Worm (Caenorhabditis elegans) whole organism, L4 larva: ENCODE measurements around the gene C51E3.6.

Experiments used
- F10B5.3 ChIP-seq: sonication (generic microtip); optimal IDR thresholded peaks from 2 replicates; lab custom pipeline; 2016; ENCODE audit warnings: mild to moderate bottlenecking, missing genetic modification characterization, missing compliant biosample characterization
- F37D6.2 ChIP-seq: sonication (generic microtip); optimal IDR thresholded peaks from 2 replicates; lab custom pipeline; 2016; ENCODE audit warnings: mild to moderate bottlenecking, missing genetic modification characterization, missing compliant biosample characterization
- F44E2.7 ChIP-seq: fragments of 200-800 bp; sonication (Bioruptor generic); IDR thresholded peaks from 2 replicates; pipeline ENCODE4 v2.1.2; 2022; ENCODE audit warnings: missing genetic modification characterization, missing compliant biosample characterization
- T20F7.1 ChIP-seq: fragments of 200-800 bp; sonication (Bioruptor generic); optimal IDR thresholded peaks from 2 replicates; lab custom pipeline; 2018; ENCODE audit warnings: mild to moderate bottlenecking, missing genetic modification characterization, missing compliant biosample characterization
- Y48G9A.11 ChIP-seq: fragments of 200-800 bp; sonication (Bioruptor generic); IDR thresholded peaks from 2 replicates; pipeline ENCODE4 v1.3.6; 2022; ENCODE audit warnings: missing genetic modification reagents, missing genetic modification characterization, missing compliant biosample characterization
- Y5F2A.4 ChIP-seq: fragments of 200-800 bp; sonication (Bioruptor generic); optimal IDR thresholded peaks from 2 replicates; lab custom pipeline; 2018; ENCODE audit warnings: mild to moderate bottlenecking, missing genetic modification characterization, missing compliant biosample characterization
- Y75B8A.6 ChIP-seq: fragments of 200-800 bp; sonication (Bioruptor generic); IDR thresholded peaks from 2 replicates; pipeline ENCODE4 v1.3.6; 2022; ENCODE audit warnings: missing genetic modification reagents, missing genetic modification characterization, missing compliant biosample characterization
- aha-1 ChIP-seq: fragments of 150-350 bp; peaks from one replicate; lab custom pipeline; 2014; ENCODE audit warnings: missing biosample characterization, missing genetic modification characterization
- aly-2 ChIP-seq: sonication (generic microtip); optimal IDR thresholded peaks from 2 replicates; lab custom pipeline; 2018; ENCODE audit warnings: missing biosample characterization, missing genetic modification characterization
- ama-1 ChIP-seq: fragments of 150-350 bp; optimal IDR thresholded peaks from 2 replicates; lab custom pipeline; 2014; ENCODE audit warnings: inconsistent platforms, mixed read lengths
- arid-1 ChIP-seq: fragments of 200-800 bp; sonication (Bioruptor generic); conservative IDR thresholded peaks from 2 replicates; pipeline ENCODE4 v1.3.6; 2022; ENCODE audit warnings: missing genetic modification reagents, missing genetic modification characterization, missing compliant biosample characterization
- attf-4 ChIP-seq: sonication (generic microtip); optimal IDR thresholded peaks from 3 replicates; lab custom pipeline; 2017; ENCODE audit warnings: missing biosample characterization, missing genetic modification characterization
- ceh-82 ChIP-seq: sonication (generic microtip); optimal IDR thresholded peaks from 2 replicates; lab custom pipeline; 2017; ENCODE audit warnings: missing biosample characterization, missing genetic modification characterization
- cey-2 ChIP-seq: sonication (generic microtip); optimal IDR thresholded peaks from 3 replicates; lab custom pipeline; 2017; ENCODE audit warnings: missing genetic modification characterization, mild to moderate bottlenecking, missing compliant biosample characterization, antibody characterized with exemption, borderline replicate concordance; ENCODE audit not compliant: insufficient read depth
- daf-16 ChIP-seq, 3 experiments: sonication (generic microtip); optimal IDR thresholded peaks; 2 replicates each; lab custom pipeline; 2016 to 2017; ENCODE audit warnings: missing genetic modification characterization in 3 of 3, missing genetic modification reagents in 3 of 3, mild to moderate bottlenecking in 2 of 3, missing compliant biosample characterization in 2 of 3, missing biosample characterization in 1 of 3, moderate library complexity in 1 of 3
- daf-8 ChIP-seq: fragments of 200-800 bp; sonication (Bioruptor generic); IDR thresholded peaks from 2 replicates; pipeline ENCODE4 v1.3.6; 2022; ENCODE audit warnings: missing genetic modification characterization, missing compliant biosample characterization
- dmd-8 ChIP-seq: fragments of 200-800 bp; sonication (Bioruptor generic); IDR thresholded peaks from 2 replicates; pipeline ENCODE4 v1.3.6; 2022; ENCODE audit warnings: missing genetic modification characterization, missing compliant biosample characterization
- dve-1 ChIP-seq: sonication (generic microtip); optimal IDR thresholded peaks from 2 replicates; lab custom pipeline; 2017; ENCODE audit warnings: antibody characterized with exemption, mild to moderate bottlenecking, missing genetic modification characterization, missing compliant biosample characterization; ENCODE audit not compliant: insufficient read depth
- gei-8 ChIP-seq: fragments of 200-800 bp; sonication (Bioruptor generic); optimal IDR thresholded peaks from 2 replicates; lab custom pipeline; 2018; ENCODE audit warnings: mild to moderate bottlenecking, missing genetic modification characterization, missing compliant biosample characterization
- hif-1 ChIP-seq, 2 experiments: sonication (generic microtip); optimal IDR thresholded peaks; 2 replicates each; lab custom pipeline; 2016 to 2017; ENCODE audit warnings: missing compliant biosample characterization in 2 of 2, missing genetic modification characterization in 2 of 2, missing genetic modification reagents in 2 of 2, missing genotype in 2 of 2, mild to moderate bottlenecking in 1 of 2
- hlh-11 ChIP-seq: fragments of 200-800 bp; sonication (Bioruptor generic); optimal IDR thresholded peaks from 2 replicates; lab custom pipeline; 2018; ENCODE audit warnings: mild to moderate bottlenecking, missing genetic modification characterization, missing compliant biosample characterization
- hlh-30 ChIP-seq: sonication (generic microtip); optimal IDR thresholded peaks from 2 replicates; lab custom pipeline; 2017; ENCODE audit warnings: antibody characterized with exemption, mild to moderate bottlenecking, missing genetic modification characterization, missing compliant biosample characterization; ENCODE audit not compliant: insufficient read depth
- mxl-2 ChIP-seq: fragments of 200-800 bp; sonication (Bioruptor generic); conservative IDR thresholded peaks from 2 replicates; pipeline ENCODE4 v1.3.6; 2022; ENCODE audit warnings: missing genetic modification reagents, missing genetic modification characterization, missing compliant biosample characterization
- nhr-10 ChIP-seq: fragments of 150-350 bp; optimal IDR thresholded peaks from 2 replicates; lab custom pipeline; 2014; ENCODE audit warnings: missing biosample characterization, missing genetic modification characterization
- nhr-237 ChIP-seq: sonication (generic microtip); optimal IDR thresholded peaks from 2 replicates; lab custom pipeline; 2017; ENCODE audit warnings: missing biosample characterization, missing genetic modification characterization
- nhr-28 ChIP-seq: fragments of 150-350 bp; optimal IDR thresholded peaks from 2 replicates; lab custom pipeline; 2014; ENCODE audit warnings: missing biosample characterization, missing genetic modification characterization
- saeg-2 ChIP-seq: fragments of 200-800 bp; sonication (Bioruptor generic); IDR thresholded peaks from 2 replicates; pipeline ENCODE4 v1.3.6; 2022; ENCODE audit warnings: missing genetic modification reagents, missing genetic modification characterization, missing compliant biosample characterization
- set-16 ChIP-seq: fragments of 200-800 bp; sonication (Bioruptor generic); IDR thresholded peaks from 2 replicates; pipeline ENCODE4 v1.3.6; 2022; ENCODE audit warnings: missing genetic modification reagents, missing genetic modification characterization, missing compliant biosample characterization
- snpc-4 ChIP-seq: fragments of 150-350 bp; optimal IDR thresholded peaks from 2 replicates; lab custom pipeline; 2014; ENCODE audit warnings: missing biosample characterization, missing genetic modification characterization
- tag-97 ChIP-seq: fragments of 200-800 bp; sonication (Bioruptor generic); IDR thresholded peaks from 2 replicates; pipeline ENCODE4 v1.3.6; 2022; ENCODE audit warnings: missing genetic modification characterization, missing compliant biosample characterization
- unc-39 ChIP-seq: sonication (generic microtip); optimal IDR thresholded peaks from 2 replicates; lab custom pipeline; 2017; ENCODE audit warnings: missing biosample characterization, missing genetic modification characterization
- unc-62 ChIP-seq, 3 experiments: fragments of 150-350 bp in 1 of 3; sonication (generic microtip); optimal IDR thresholded peaks in 2 of 3; peaks in 1 of 3; 1 replicate in 1 of 3; 2 replicates in 2 of 3; lab custom pipeline; 2014 to 2017; ENCODE audit warnings: missing biosample characterization in 3 of 3, missing genetic modification characterization in 3 of 3, missing genetic modification reagents in 3 of 3, missing genotype in 1 of 3
- zag-1 ChIP-seq: fragments of 150-350 bp; optimal IDR thresholded peaks from 2 replicates; lab custom pipeline; 2014; ENCODE audit warnings: missing biosample characterization, missing genetic modification characterization

C51E3.6 gene

ce11 chrV:10190081-10190556 is 23.9 kb upstream of the C51E3.6 start, which contains the start of gene ZK856.5 (continued):
- TF ChIP-seq dmd-8 (GFP tag; lab: Robert Waterston, UW): no peak
- no peak for TF ChIP-seq Y75B8A.6 (GFP tag; lab: Robert Waterston, UW)
- no peak for TF ChIP-seq nhr-237 (tag; lab: Kevin White, UChicago)
- TF ChIP-seq gei-8 (GFP tag; lab: Kevin White, UChicago): no peak

ce11 chrV:10185719-10186118 is 19.5 kb upstream of the C51E3.6 start, which contains the start of gene ZK856.18:
TSS of gene ZK856.18 (minus strand) at chrV:10186007.
- no peak for TF ChIP-seq unc-39 (tag; lab: Kevin White, UChicago)
- TF ChIP-seq saeg-2: no peak
- no peak for TF ChIP-seq aly-2 (tag; lab: Kevin White, UChicago)
- TF ChIP-seq unc-62 (GFP tag; optimal IDR thresholded peaks at IDR 0.05 in 1 of 2; lab: Kevin White, UChicago): peak in 1 of 2 experiments; percentile 90
- TF ChIP-seq unc-62 (tag; optimal IDR thresholded peaks at IDR 0.05; lab: Kevin White, UChicago): no peak

ce11 chrV:10183810-10184209 is 17.5 kb upstream of the C51E3.6 start:
- peak in 1 of 2 experiments; percentile 77 for TF ChIP-seq unc-62 (GFP tag; optimal IDR thresholded peaks at IDR 0.05 in 1 of 2; lab: Kevin White, UChicago)
- no peak for TF ChIP-seq unc-62 (tag; optimal IDR thresholded peaks at IDR 0.05; lab: Kevin White, UChicago)
- no peak for TF ChIP-seq F44E2.7
- TF ChIP-seq aha-1 (tag; lab: Kevin White, UChicago): peak; percentile 66

DNA sequence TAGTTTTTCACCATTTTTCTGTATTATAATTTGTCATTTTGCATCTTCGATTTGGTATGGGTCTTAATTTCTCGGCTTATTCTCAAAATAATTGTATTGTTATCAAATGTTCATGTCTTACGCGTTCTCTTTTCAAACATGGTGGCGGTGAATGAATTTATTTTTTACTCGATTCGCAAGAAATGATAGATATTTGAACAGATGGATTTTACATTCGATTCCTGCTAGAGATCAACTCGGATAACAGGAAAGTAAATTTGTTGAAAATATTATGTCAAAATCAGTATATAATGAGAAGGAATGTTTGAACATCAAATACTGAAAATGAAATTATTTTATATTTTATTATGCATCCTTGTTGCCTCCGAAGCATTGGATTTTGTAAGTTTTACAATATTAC is 16.7 kb upstream of the C51E3.6 start, which contains the start of gene ZK856.4:
TSS of gene ZK856.4 (plus strand) at position 301 of the 400 bp plus-strand sequence.
- TF ChIP-seq cey-2 (tag; lab: Kevin White, UChicago) (no peak), zag-1 (tag; lab: Kevin White, UChicago) (no peak), Y48G9A.11 (GFP tag; lab: Robert Waterston, UW) (no peak), dve-1 (no peak), snpc-4 (no peak), unc-62 (GFP tag; optimal IDR thresholded peaks at IDR 0.05 in 1 of 2; lab: Kevin White, UChicago) (no peak), unc-62 (tag; optimal IDR thresholded peaks at IDR 0.05; lab: Kevin White, UChicago) (no peak), nhr-237 (tag; lab: Kevin White, UChicago) (no peak), F37D6.2 (no peak), arid-1 (GFP tag; lab: Robert Waterston, UW) (no peak), aly-2 (tag; lab: Kevin White, UChicago) (no peak), nhr-10 (no peak), aha-1 (tag; lab: Kevin White, UChicago) (no peak), attf-4 (tag; lab: Kevin White, UChicago) (no peak), hlh-30 (tag; lab: Kevin White, UChicago) (no peak), mxl-2 (GFP tag; lab: Robert Waterston, UW) (no peak), tag-97 (GFP tag; lab: Robert Waterston, UW) (no peak), Y5F2A.4 (GFP tag; lab: Kevin White, UChicago) (no peak), daf-8 (GFP tag; lab: Robert Waterston, UW) (no peak), Y75B8A.6 (GFP tag; lab: Robert Waterston, UW) (no peak), hlh-11 (tag; lab: Kevin White, UChicago) (no peak)
- TF ChIP-seq, all 104 proteins: peak for 0

DNA sequence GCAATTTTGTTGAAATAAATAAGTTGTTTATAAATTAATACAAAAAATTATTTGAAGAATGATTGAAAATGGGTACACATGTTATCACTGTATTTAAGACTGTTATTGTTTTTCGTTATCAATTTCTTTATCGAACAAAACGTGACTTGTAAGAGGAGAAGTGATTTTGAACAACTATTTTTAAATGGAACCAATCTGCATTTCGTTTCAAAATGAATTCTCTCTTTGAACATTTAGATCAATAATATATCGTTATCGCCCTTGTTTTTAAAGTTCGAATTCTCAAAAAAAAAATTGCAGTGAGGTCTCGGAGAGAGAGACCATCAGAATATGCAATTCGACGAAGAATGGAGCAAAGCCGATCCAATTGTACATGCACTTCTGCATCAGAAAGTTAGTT is 13.0 kb upstream of the C51E3.6 start, which contains the start of gene cul-5:
TSS of gene cul-5 (plus strand) at position 301 of the 400 bp plus-strand sequence.
- TF ChIP-seq cey-2 (tag; lab: Kevin White, UChicago) (no peak), hif-1 (tag; optimal IDR thresholded peaks at IDR 0.05; lab: Kevin White, UChicago) (peak in 1 of 2 experiments; percentile 74), ceh-82 (no peak), daf-16 (GFP tag; optimal IDR thresholded peaks at IDR 0.05; lab: Kevin White, UChicago) (no peak), daf-16 (tag; optimal IDR thresholded peaks at IDR 0.05; lab: Kevin White, UChicago) (peak; percentile 49), zag-1 (tag; lab: Kevin White, UChicago) (no peak), nhr-28 (tag; lab: Kevin White, UChicago) (peak; percentile 27), dve-1 (peak; percentile 4), ama-1 (lab: Kevin White, UChicago) (no peak), set-16 (GFP tag; lab: Robert Waterston, UW) (no peak), F10B5.3 (tag; lab: Kevin White, UChicago) (no peak), T20F7.1 (GFP tag; lab: Kevin White, UChicago) (no peak)
